Worm (Caenorhabditis elegans) whole organism, L2 larva: ENCODE results near the gene ccep-135.

Source experiments
- F13H6.1 ChIP-seq: sonication (generic microtip); optimal IDR thresholded peaks from 2 replicates; lab custom pipeline; 2016; ENCODE audit warnings: missing genetic modification characterization, missing compliant biosample characterization
- Y55F3AM.14 ChIP-seq: fragments of 200-800 bp; sonication (Bioruptor generic); optimal IDR thresholded peaks from 2 replicates; lab custom pipeline; 2018; ENCODE audit warnings: mild to moderate bottlenecking, missing genetic modification characterization, missing compliant biosample characterization
- ZK546.5 ChIP-seq: sonication (generic microtip); optimal IDR thresholded peaks from 2 replicates; lab custom pipeline; 2017; ENCODE audit warnings: missing biosample characterization, missing genetic modification characterization
- ceh-16 ChIP-seq: fragments of 150-350 bp; optimal IDR thresholded peaks from 2 replicates; lab custom pipeline; 2014; ENCODE audit warnings: missing biosample characterization, missing genetic modification characterization
- ceh-82 ChIP-seq: fragments of 150-350 bp; optimal IDR thresholded peaks from 2 replicates; lab custom pipeline; 2014; ENCODE audit warnings: missing biosample characterization, missing genetic modification characterization
- crh-2 ChIP-seq: sonication (generic microtip); optimal IDR thresholded peaks from 2 replicates; lab custom pipeline; 2017; ENCODE audit warnings: missing biosample characterization, missing genetic modification characterization
- dmd-4 ChIP-seq: sonication (generic microtip); optimal IDR thresholded peaks from 2 replicates; lab custom pipeline; 2017; ENCODE audit warnings: missing biosample characterization, missing genetic modification characterization
- egl-27 ChIP-seq: sonication (generic microtip); optimal IDR thresholded peaks from 3 replicates; lab custom pipeline; 2017; ENCODE audit warnings: missing biosample characterization, missing genetic modification reagents, missing genetic modification characterization
- elt-3 ChIP-seq: sonication (generic microtip); optimal IDR thresholded peaks from 2 replicates; lab custom pipeline; 2017; ENCODE audit warnings: missing biosample characterization, missing genetic modification characterization
- fos-1 ChIP-seq: fragments of 150-350 bp; optimal IDR thresholded peaks from 2 replicates; lab custom pipeline; 2014; ENCODE audit warnings: missing biosample characterization, missing genetic modification characterization
- gmeb-1 ChIP-seq: fragments of 150-350 bp; optimal IDR thresholded peaks from 2 replicates; lab custom pipeline; 2014; ENCODE audit warnings: missing biosample characterization, missing genetic modification characterization
- lin-13 ChIP-seq: fragments of 150-350 bp; optimal IDR thresholded peaks from 2 replicates; lab custom pipeline; 2014; ENCODE audit warnings: missing biosample characterization, missing genetic modification reagents, missing genetic modification characterization
- lin-39 ChIP-seq: fragments of 150-350 bp; optimal IDR thresholded peaks from 2 replicates; lab custom pipeline; 2014; ENCODE audit warnings: missing biosample characterization, missing genetic modification reagents, missing genetic modification characterization
- lsy-2 ChIP-seq, 2 experiments: fragments of 150-350 bp in 1 of 2; sonication (generic microtip) in 1 of 2; optimal IDR thresholded peaks; 2 replicates each; lab custom pipeline; 2014 to 2017; ENCODE audit warnings: missing biosample characterization in 2 of 2, missing genetic modification characterization in 2 of 2
- mab-5 ChIP-seq: fragments of 150-350 bp; optimal IDR thresholded peaks from 2 replicates; lab custom pipeline; 2014; ENCODE audit warnings: missing biosample characterization, missing genetic modification characterization
- mdl-1 ChIP-seq, 2 experiments: fragments of 150-350 bp in 1 of 2; sonication (generic microtip) in 1 of 2; optimal IDR thresholded peaks; 2 replicates each; lab custom pipeline; 2017; ENCODE audit warnings: missing biosample characterization in 2 of 2, missing genetic modification characterization in 2 of 2
- nhr-10 ChIP-seq: sonication (generic microtip); optimal IDR thresholded peaks from 2 replicates; lab custom pipeline; 2017; ENCODE audit warnings: missing biosample characterization, missing genetic modification characterization
- nhr-11 ChIP-seq: fragments of 150-350 bp; optimal IDR thresholded peaks from 2 replicates; lab custom pipeline; 2014; ENCODE audit warnings: missing biosample characterization, missing genetic modification characterization
- nhr-12 ChIP-seq: fragments of 150-350 bp; optimal IDR thresholded peaks from 2 replicates; lab custom pipeline; 2014; ENCODE audit warnings: missing biosample characterization, missing genetic modification characterization
- nhr-129 ChIP-seq: fragments of 150-350 bp; optimal IDR thresholded peaks from 2 replicates; lab custom pipeline; 2014; ENCODE audit warnings: missing biosample characterization, missing genetic modification characterization
- nhr-21 ChIP-seq: fragments of 150-350 bp; optimal IDR thresholded peaks from 2 replicates; lab custom pipeline; 2014; ENCODE audit warnings: missing biosample characterization, missing genetic modification characterization
- nhr-23 ChIP-seq: fragments of 150-350 bp; optimal IDR thresholded peaks from 2 replicates; lab custom pipeline; 2014; ENCODE audit warnings: missing biosample characterization, missing genetic modification reagents, missing genetic modification characterization
- nhr-237 ChIP-seq: fragments of 150-350 bp; optimal IDR thresholded peaks from 2 replicates; lab custom pipeline; 2014; ENCODE audit warnings: missing biosample characterization, missing genetic modification characterization
- nhr-25 ChIP-seq: fragments of 150-350 bp; sonication (generic microtip); optimal IDR thresholded peaks from 3 replicates; lab custom pipeline; 2014; ENCODE audit warnings: missing biosample characterization, missing genetic modification characterization
- nhr-77 ChIP-seq: fragments of 150-350 bp; optimal IDR thresholded peaks from 2 replicates; lab custom pipeline; 2014; ENCODE audit warnings: missing biosample characterization, missing genetic modification characterization
- peb-1 ChIP-seq: fragments of 150-350 bp; optimal IDR thresholded peaks from 2 replicates; lab custom pipeline; 2014; ENCODE audit warnings: missing biosample characterization, missing genetic modification characterization
- sem-4 ChIP-seq: fragments of 150-350 bp; optimal IDR thresholded peaks from 2 replicates; lab custom pipeline; 2014; ENCODE audit warnings: missing biosample characterization, missing genetic modification reagents, missing genetic modification characterization
- skn-1 ChIP-seq: sonication (generic microtip); optimal IDR thresholded peaks from 2 replicates; lab custom pipeline; 2017; ENCODE audit warnings: missing biosample characterization, missing genetic modification characterization
- sma-3 ChIP-seq: sonication (generic microtip); optimal IDR thresholded peaks from 2 replicates; lab custom pipeline; 2016; ENCODE audit warnings: missing genetic modification reagents, missing genetic modification characterization, missing compliant biosample characterization
- sma-9 ChIP-seq, 2 experiments: fragments of 150-350 bp in 1 of 2; sonication (generic microtip) in 1 of 2; optimal IDR thresholded peaks; 2 replicates each; lab custom pipeline; 2014 to 2016; ENCODE audit warnings: missing genetic modification characterization in 2 of 2, mild to moderate bottlenecking in 1 of 2, missing biosample characterization in 1 of 2, missing compliant biosample characterization in 1 of 2, missing genetic modification reagents in 1 of 2, moderate library complexity in 1 of 2
- snpc-4 ChIP-seq: fragments of 150-350 bp; optimal IDR thresholded peaks from 2 replicates; lab custom pipeline; 2014; ENCODE audit warnings: missing biosample characterization, missing genetic modification characterization
- unc-39 ChIP-seq: fragments of 150-350 bp; optimal IDR thresholded peaks from 2 replicates; lab custom pipeline; 2014; ENCODE audit warnings: missing biosample characterization, missing genetic modification characterization
- zag-1 ChIP-seq: fragments of 150-350 bp; optimal IDR thresholded peaks from 2 replicates; lab custom pipeline; 2014; ENCODE audit warnings: missing biosample characterization, missing genetic modification characterization
- ztf-11 ChIP-seq: sonication (generic microtip); optimal IDR thresholded peaks from 2 replicates; lab custom pipeline; 2017; ENCODE audit warnings: missing biosample characterization, missing genetic modification characterization
- ztf-4 ChIP-seq: fragments of 150-350 bp; optimal IDR thresholded peaks from 2 replicates; lab custom pipeline; 2014; ENCODE audit warnings: missing biosample characterization, missing genetic modification characterization

The ccep-135 gene

ce11 chrIII:3105212-3105611 is 13.5 kb downstream of the ccep-135 start:
- TF ChIP-seq nhr-10 (no peak), F13H6.1 (tag; lab: Kevin White, UChicago) (no peak), peb-1 (tag; lab: Kevin White, UChicago) (no peak), sma-9 (GFP tag; optimal IDR thresholded peaks at IDR 0.05; lab: Kevin White, UChicago) (no peak), sma-9 (tag; optimal IDR thresholded peaks at IDR 0.05; lab: Kevin White, UChicago) (no peak), fos-1 (no peak), unc-39 (tag; lab: Kevin White, UChicago) (no peak), nhr-11 (tag; lab: Kevin White, UChicago) (no peak), lin-39 (tag; lab: Kevin White, UChicago) (no peak), lsy-2 (tag; optimal IDR thresholded peaks at IDR 0.05; lab: Kevin White, UChicago) (no peak), nhr-25 (no peak), nhr-12 (tag; lab: Kevin White, UChicago) (no peak), Y55F3AM.14 (GFP tag; lab: Kevin White, UChicago) (no peak), nhr-77 (tag; lab: Kevin White, UChicago) (no peak), nhr-21 (tag; lab: Kevin White, UChicago) (no peak)

- TF ChIP-seq lin-39 (tag; lab: Kevin White, UChicago): no peak
Observed at ce11 chrIII:3106301-3106700, 14.6 kb downstream of the ccep-135 start.

ce11 chrIII:3107530-3107929 is 15.9 kb downstream of the ccep-135 start:
- TF ChIP-seq mdl-1 (tag; optimal IDR thresholded peaks at IDR 0.05; lab: Kevin White, UChicago) (no peak), lin-13 (GFP tag; lab: Kevin White, UChicago) (no peak), gmeb-1 (no peak), ZK546.5 (tag; lab: Kevin White, UChicago) (no peak), sma-3 (GFP tag; lab: Kevin White, UChicago) (no peak), sem-4 (no peak)

ce11 chrIII:3108804-3109203 is 17.1 kb downstream of the ccep-135 start:
- no peak for TF ChIP-seq nhr-10
- TF ChIP-seq F13H6.1 (tag; lab: Kevin White, UChicago): no peak
- TF ChIP-seq peb-1 (tag; lab: Kevin White, UChicago): no peak
- TF ChIP-seq skn-1 (tag; lab: Kevin White, UChicago): no peak
- no peak for TF ChIP-seq ceh-16
- no peak for TF ChIP-seq ztf-11 (tag; lab: Kevin White, UChicago)
- TF ChIP-seq dmd-4 (tag; lab: Kevin White, UChicago): no peak
- no peak for TF ChIP-seq mab-5
- TF ChIP-seq elt-3 (tag; lab: Kevin White, UChicago): no peak
- TF ChIP-seq nhr-11 (tag; lab: Kevin White, UChicago): no peak
- TF ChIP-seq ceh-82: no peak
- no peak for TF ChIP-seq snpc-4 (tag; lab: Kevin White, UChicago)
- TF ChIP-seq unc-39 (tag; lab: Kevin White, UChicago): no peak
- TF ChIP-seq egl-27 (tag; lab: Kevin White, UChicago): no peak
- TF ChIP-seq nhr-237 (tag; lab: Kevin White, UChicago): no peak
- TF ChIP-seq nhr-23 (tag; lab: Kevin White, UChicago): no peak

ce11 chrIII:3109564-3109963 is 17.9 kb downstream of the ccep-135 start:
- TF ChIP-seq crh-2 (tag; lab: Kevin White, UChicago) (no peak), ztf-4 (no peak), nhr-129 (no peak), zag-1 (tag; lab: Kevin White, UChicago) (no peak), Y55F3AM.14 (GFP tag; lab: Kevin White, UChicago) (no peak), sma-3 (GFP tag; lab: Kevin White, UChicago) (no peak)
- TF ChIP-seq, all 48 proteins: peak for 0

- TF ChIP-seq mab-5 (no peak), nhr-25 (no peak), crh-2 (tag; lab: Kevin White, UChicago) (no peak)
Observed at ce11 chrIII:3110614-3111013, 18.9 kb downstream of the ccep-135 start.
